Worm (Caenorhabditis elegans) whole organism, young adult: ENCODE measurements around the gene hlh-14.

ENCODE experiments used
- F33H1.4 ChIP-seq: fragments of 200-800 bp; sonication (Bioruptor generic); IDR thresholded peaks from 2 replicates; pipeline ENCODE4 v1.3.6; 2022; ENCODE audit warnings: missing genetic modification reagents, missing genetic modification characterization, missing compliant biosample characterization
- ceh-79 ChIP-seq: sonication (generic microtip); optimal IDR thresholded peaks from 2 replicates; lab custom pipeline; 2017; ENCODE audit warnings: mild to moderate bottlenecking, missing genetic modification characterization, missing compliant biosample characterization
- snpc-1.3 ChIP-seq: sonication (generic microtip); optimal IDR thresholded peaks from 2 replicates; lab custom pipeline; 2017; ENCODE audit warnings: missing genetic modification characterization, mild to moderate bottlenecking, missing compliant biosample characterization, antibody characterized with exemption, moderate library complexity, missing genotype, missing genetic modification reagents; ENCODE audit not compliant: insufficient read depth
- xnd-1 ChIP-seq: sonication (generic microtip); optimal IDR thresholded peaks from 2 replicates; lab custom pipeline; 2016; ENCODE audit warnings: missing genotype, missing genetic modification reagents, missing genetic modification characterization, missing compliant biosample characterization

DNA sequence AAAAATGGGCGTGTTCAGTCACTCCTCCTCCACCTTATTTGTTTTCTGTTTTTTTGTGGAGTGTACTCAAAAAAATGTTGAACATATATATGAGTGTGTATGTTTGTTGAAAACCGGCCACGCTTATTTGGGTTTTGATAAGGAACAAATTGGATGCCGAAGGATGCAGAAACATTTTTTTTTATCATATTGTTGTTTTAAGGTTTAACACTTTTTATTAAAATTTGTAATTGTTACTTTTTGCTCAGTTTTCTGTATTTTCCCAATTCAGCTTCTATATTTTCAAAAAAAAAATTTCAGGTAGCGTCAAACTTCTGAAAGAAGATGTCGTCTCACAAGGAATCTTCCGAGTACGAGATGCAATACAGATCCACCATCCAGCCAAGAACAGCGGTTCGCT lies 26.6 kb upstream of the hlh-14 start, which contains the start of gene ifb-1:
- TF ChIP-seq snpc-1.3 (tag; lab: Kevin White, UChicago) = no peak
- TF ChIP-seq F33H1.4 (GFP tag; lab: Robert Waterston, UW) = no peak
- TF ChIP-seq ceh-79 (tag; lab: Kevin White, UChicago) = no peak
- no peak for TF ChIP-seq xnd-1
